Worm (Caenorhabditis elegans): ENCODE measurements around the gene F10E7.5.

The F10E7.5 gene

ce11 chrII:7098578-7098977 is 13.2 kb upstream of the F10E7.5 start, which contains the start of gene mct-5:
Gene mct-5, minus strand, starts transcription at chrII:7098593.
- no peak for TF ChIP-seq saeg-2 (GFP tag; IDR thresholded peaks at IDR 0.05)
- TF ChIP-seq lin-1 (GFP tag; IDR thresholded peaks at IDR 0.05): no peak
- no peak for TF ChIP-seq mxl-3 (GFP tag; optimal IDR thresholded peaks at IDR 0.05)
- TF ChIP-seq nhr-41 (GFP tag; IDR thresholded peaks at IDR 0.05): no peak
- no peak for TF ChIP-seq dpl-1 (GFP tag; optimal IDR thresholded peaks at IDR 0.05)
- no peak for TF ChIP-seq D1046.2 (GFP tag; IDR thresholded peaks at IDR 0.05)
- TF ChIP-seq nhr-10 (tag; optimal IDR thresholded peaks at IDR 0.05): no peak
- TF ChIP-seq zip-2 (tag; optimal IDR thresholded peaks at IDR 0.05): no peak
- TF ChIP-seq nhr-11 (tag; optimal IDR thresholded peaks at IDR 0.05): no peak
- no peak for TF ChIP-seq ceh-44 (GFP tag; IDR thresholded peaks at IDR 0.05)
- no peak for TF ChIP-seq egl-43 (GFP tag; IDR thresholded peaks at IDR 0.05)
- TF ChIP-seq zfp-3 (GFP tag; conservative IDR thresholded peaks at IDR 0.05): no peak
- no peak for TF ChIP-seq sdz-12 (GFP tag; optimal IDR thresholded peaks at IDR 0.05)
- TF ChIP-seq ZK337.2 (GFP tag; IDR thresholded peaks at IDR 0.05): no peak

ce11 chrII:7099231-7099630 is 12.5 kb upstream of the F10E7.5 start:
- TF ChIP-seq arid-1 (GFP tag; conservative IDR thresholded peaks at IDR 0.05) (no peak), zag-1 (tag; optimal IDR thresholded peaks at IDR 0.05) (no peak), zfp-2 (tag; optimal IDR thresholded peaks at IDR 0.05) (no peak), lin-39 (tag; optimal IDR thresholded peaks at IDR 0.05) (no peak), lin-29 (GFP tag; IDR thresholded peaks at IDR 0.05) (no peak), egl-27 (tag; optimal IDR thresholded peaks at IDR 0.05) (no peak), lim-7 (GFP tag; IDR thresholded peaks at IDR 0.05) (no peak), hmg-1.1 (GFP tag; IDR thresholded peaks at IDR 0.05) (no peak), nhr-10 (tag; optimal IDR thresholded peaks at IDR 0.05) (no peak), zfp-3 (GFP tag; conservative IDR thresholded peaks at IDR 0.05) (peak; percentile 74; the same call in 1 of the 2 replicates), ZK337.2 (GFP tag; IDR thresholded peaks at IDR 0.05) (no peak), mes-2 (tag; optimal IDR thresholded peaks at IDR 0.05; ENCODE audit: poor library complexity, severe bottlenecking) (no peak), madf-5 (GFP tag; IDR thresholded peaks at IDR 0.05) (0 out of 4 replicates have a peak, but pooled peaks of 1 of the 2 experiments have one; percentile 3), dpl-1 (GFP tag; optimal IDR thresholded peaks at IDR 0.05) (no peak), ama-1 (optimal IDR thresholded peaks at IDR 0.05) (peak; percentile 63), sdz-12 (GFP tag; optimal IDR thresholded peaks at IDR 0.05) (no peak), Y5F2A.4 (GFP tag; optimal IDR thresholded peaks at IDR 0.05) (no peak), ZK546.5 (tag; optimal IDR thresholded peaks at IDR 0.05) (no peak), ceh-62 (tag; optimal IDR thresholded peaks at IDR 0.05) (no peak), nhr-77 (tag; optimal IDR thresholded peaks at IDR 0.05) (no peak), pqm-1 (tag; optimal IDR thresholded peaks at IDR 0.05) (no peak), pha-4 (GFP tag; IDR thresholded peaks at IDR 0.05) (no peak), pha-4 (tag; optimal IDR thresholded peaks at IDR 0.05) (no peak), T20F7.1 (GFP tag; optimal IDR thresholded peaks at IDR 0.05) (peak; percentile 38), nhr-111 (GFP tag; optimal IDR thresholded peaks at IDR 0.05) (no peak), dmd-9 (GFP tag; IDR thresholded peaks at IDR 0.05) (no peak), nhr-42 (GFP tag; IDR thresholded peaks at IDR 0.05) (no peak), unc-62 (GFP tag; optimal IDR thresholded peaks at IDR 0.05 in 1 of 2) (peak in 1 of 2 experiments; percentile 96), unc-62 (tag; optimal IDR thresholded peaks at IDR 0.05) (no peak), php-3 (GFP tag; IDR thresholded peaks at IDR 0.05) (no peak), zip-11 (GFP tag; IDR thresholded peaks at IDR 0.05) (no peak), gei-8 (GFP tag; optimal IDR thresholded peaks at IDR 0.05) (no peak), fkh-10 (GFP tag; optimal IDR thresholded peaks at IDR 0.05) (no peak), F26F4.8 (GFP tag; conservative IDR thresholded peaks at IDR 0.05) (no peak), mdt-29 (GFP tag; IDR thresholded peaks at IDR 0.05) (no peak), ceh-20 (GFP tag; IDR thresholded peaks at IDR 0.05) (no peak), snpc-4 (tag; optimal IDR thresholded peaks at IDR 0.05) (no peak), T26A8.4 (GFP tag; IDR thresholded peaks at IDR 0.05) (no peak), lsy-2 (tag; optimal IDR thresholded peaks at IDR 0.05) (peak in 1 of 2 experiments; percentile 10), aha-1 (tag) (no peak), nhr-48 (tag; optimal IDR thresholded peaks at IDR 0.05) (no peak), attf-4 (tag; optimal IDR thresholded peaks at IDR 0.05) (no peak), snpc-1.2 (GFP tag; IDR thresholded peaks at IDR 0.05) (no peak)

All from whole organism, L4 larva.